Fruit fly (Drosophila melanogaster) whole organism: Measurements from ENCODE around the gene SA1.

ENCODE experiments used
- CG8478 ChIP-seq: fragments of >200 bp; optimal IDR thresholded peaks from 2 replicates; lab custom pipeline; 2018; ENCODE audit warnings: inconsistent platforms
- Dll ChIP-seq: fragments of >200 bp; optimal IDR thresholded peaks from 2 replicates; lab custom pipeline; 2017
- EcR ChIP-seq, 2 experiments: fragments of >200 bp; optimal IDR thresholded peaks; 2 replicates each; lab custom pipeline; 2017; ENCODE audit warnings: missing biosample characterization in 2 of 2, missing genetic modification characterization in 2 of 2, missing genetic modification reagents in 2 of 2
- pan ChIP-seq: fragments of >200 bp; optimal IDR thresholded peaks from 2 replicates; lab custom pipeline; 2017
- psq ChIP-seq: fragments of >200 bp; optimal IDR thresholded peaks from 2 replicates; lab custom pipeline; 2017
- usp ChIP-seq: fragments of >200 bp; optimal IDR thresholded peaks from 2 replicates; lab custom pipeline; 2017; ENCODE audit warnings: missing biosample characterization, missing genetic modification characterization, mixed read lengths

DNA sequence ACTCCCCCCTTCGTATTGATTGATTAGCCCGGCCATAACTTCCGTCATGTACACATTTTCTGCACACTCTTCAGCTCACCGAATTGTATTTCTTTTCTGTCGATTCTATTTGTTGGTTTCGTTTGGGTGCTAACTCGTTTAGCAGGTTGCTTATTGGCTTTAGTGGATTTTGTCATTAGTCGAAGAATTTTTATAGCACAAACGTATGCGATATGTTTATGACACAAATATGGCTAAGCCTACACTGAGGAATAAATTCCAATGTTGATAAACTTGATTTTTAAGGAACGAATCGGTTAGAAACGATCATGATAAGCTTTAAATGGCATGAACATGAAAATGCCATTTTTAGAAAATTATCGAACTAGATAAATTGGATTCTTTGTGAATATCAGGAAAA lies 48.5 kb downstream of the SA1 start:
- no peak for TF ChIP-seq psq (lab: Kevin White, UChicago)
- TF ChIP-seq usp (GFP tag; lab: Kevin White, UChicago): no peak
- TF ChIP-seq CG8478 (lab: Kevin White, UChicago): no peak
- TF ChIP-seq Dll (lab: Kevin White, UChicago): no peak
- TF ChIP-seq pan (lab: Kevin White, UChicago): no peak
- TF ChIP-seq EcR (GFP tag; optimal IDR thresholded peaks at IDR 0.05; lab: Kevin White, UChicago): no peak
